Worm (Caenorhabditis elegans): ENCODE results near the gene rpt-1.

rpt-1 gene

ce11 chrV:11993706-11994345, 11.6 kb upstream of the rpt-1 start, which contains the start of the genes cyl-1 and C52E4.7:
TSS of gene cyl-1 (minus strand) at chrV:11993723.
TSS of gene C52E4.7 (plus strand) at chrV:11994295.
- TF ChIP-seq hmbx-1 (tag; optimal IDR thresholded peaks at IDR 0.05) = no peak
- TF ChIP-seq aly-1 (tag; optimal IDR thresholded peaks at IDR 0.05) = no peak
- no peak for TF ChIP-seq scrt-1 (GFP tag; IDR thresholded peaks at IDR 0.05)
- TF ChIP-seq B0310.2 (tag; optimal IDR thresholded peaks at IDR 0.05) = no peak
- no peak for TF ChIP-seq sea-1 (GFP tag; conservative IDR thresholded peaks at IDR 0.05)
- no peak for TF ChIP-seq pes-1 (GFP tag; IDR thresholded peaks at IDR 0.05)
- TF ChIP-seq hnd-1 (tag; optimal IDR thresholded peaks at IDR 0.05) = no peak
- TF ChIP-seq ceh-36 (tag; optimal IDR thresholded peaks at IDR 0.05) = no peak
- no peak for TF ChIP-seq tbx-11 (GFP tag; IDR thresholded peaks at IDR 0.05)
- no peak for TF ChIP-seq tbx-37 (GFP tag; conservative IDR thresholded peaks at IDR 0.05)

- TF ChIP-seq hnd-1 (tag; optimal IDR thresholded peaks at IDR 0.05) (no peak), sea-1 (GFP tag; conservative IDR thresholded peaks at IDR 0.05) (no peak), pes-1 (GFP tag; IDR thresholded peaks at IDR 0.05) (no peak)
Observed at ce11 chrV:11990511-11991127, 8.4 kb upstream of the rpt-1 start.

- TF ChIP-seq aly-1 (tag; optimal IDR thresholded peaks at IDR 0.05) (no peak), ceh-13 (GFP tag; optimal IDR thresholded peaks at IDR 0.05) (no peak), hmbx-1 (tag; optimal IDR thresholded peaks at IDR 0.05) (no peak), tra-4 (tag; optimal IDR thresholded peaks at IDR 0.05) (no peak), ama-1 (optimal IDR thresholded peaks at IDR 0.05) (no peak), hmg-4 (GFP tag; optimal IDR thresholded peaks at IDR 0.05) (no peak), flt-1 (GFP tag; IDR thresholded peaks at IDR 0.05) (no peak), scrt-1 (GFP tag; IDR thresholded peaks at IDR 0.05) (no peak), sea-1 (GFP tag; conservative IDR thresholded peaks at IDR 0.05) (no peak)
Observed at ce11 chrV:11989861-11990260, 7.7 kb upstream of the rpt-1 start.

- no peak for TF ChIP-seq ceh-13 (GFP tag; optimal IDR thresholded peaks at IDR 0.05)
- no peak for TF ChIP-seq flt-1 (GFP tag; IDR thresholded peaks at IDR 0.05)
- TF ChIP-seq tra-4 (tag; optimal IDR thresholded peaks at IDR 0.05) = no peak
- TF ChIP-seq sea-1 (GFP tag; conservative IDR thresholded peaks at IDR 0.05) = no peak
- no peak for TF ChIP-seq aly-1 (tag; optimal IDR thresholded peaks at IDR 0.05)
- TF ChIP-seq ama-1 (optimal IDR thresholded peaks at IDR 0.05) = no peak
- no peak for TF ChIP-seq F13C5.2 (tag; optimal IDR thresholded peaks at IDR 0.05)
- no peak for TF ChIP-seq B0310.2 (tag; optimal IDR thresholded peaks at IDR 0.05)
- no peak for TF ChIP-seq pes-1 (GFP tag; IDR thresholded peaks at IDR 0.05)
Observed at ce11 chrV:11986078-11986869, 4.1 kb upstream of the rpt-1 start.

- TF ChIP-seq tbx-11 (GFP tag; IDR thresholded peaks at IDR 0.05) = no peak
- no peak for TF ChIP-seq sea-1 (GFP tag; conservative IDR thresholded peaks at IDR 0.05)
- no peak for TF ChIP-seq tbx-37 (GFP tag; conservative IDR thresholded peaks at IDR 0.05)
- no peak for TF ChIP-seq ama-1 (optimal IDR thresholded peaks at IDR 0.05)
- no peak for TF ChIP-seq aly-1 (tag; optimal IDR thresholded peaks at IDR 0.05)
- TF ChIP-seq tra-4 (tag; optimal IDR thresholded peaks at IDR 0.05) = no peak
- TF ChIP-seq hnd-1 (tag; optimal IDR thresholded peaks at IDR 0.05) = no peak
- TF ChIP-seq ceh-36 (tag; optimal IDR thresholded peaks at IDR 0.05) = no peak
- TF ChIP-seq pes-1 (GFP tag; IDR thresholded peaks at IDR 0.05) = no peak
- no peak for TF ChIP-seq scrt-1 (GFP tag; IDR thresholded peaks at IDR 0.05)
- no peak for TF ChIP-seq hmbx-1 (tag; optimal IDR thresholded peaks at IDR 0.05)
- TF ChIP-seq hmg-4 (GFP tag; optimal IDR thresholded peaks at IDR 0.05) = no peak
Observed at ce11 chrV:11985384-11985783, 3.2 kb upstream of the rpt-1 start, which contains the start of gene mans-2. TSS of gene mans-2 (minus strand) at chrV:11985484.

- TF ChIP-seq hnd-1 (tag; optimal IDR thresholded peaks at IDR 0.05) (no peak), scrt-1 (GFP tag; IDR thresholded peaks at IDR 0.05) (no peak), hmg-4 (GFP tag; optimal IDR thresholded peaks at IDR 0.05) (peak; percentile 57), ets-7 (tag; optimal IDR thresholded peaks at IDR 0.05) (no peak), pes-1 (GFP tag; IDR thresholded peaks at IDR 0.05) (peak; percentile 53; the same call in 1 of the 2 replicates), ceh-36 (tag; optimal IDR thresholded peaks at IDR 0.05) (peak; percentile 31), ceh-13 (GFP tag; optimal IDR thresholded peaks at IDR 0.05) (peak; percentile 6), tbx-11 (GFP tag; IDR thresholded peaks at IDR 0.05) (no peak), tra-4 (tag; optimal IDR thresholded peaks at IDR 0.05) (peak; percentile 8), F13C5.2 (tag; optimal IDR thresholded peaks at IDR 0.05) (peak; percentile 73), hmbx-1 (tag; optimal IDR thresholded peaks at IDR 0.05) (no peak), aly-1 (tag; optimal IDR thresholded peaks at IDR 0.05) (no peak), ama-1 (optimal IDR thresholded peaks at IDR 0.05) (peak; percentile 94), tbx-37 (GFP tag; conservative IDR thresholded peaks at IDR 0.05) (no peak; the same call in 1 of the 2 replicates), sea-1 (GFP tag; conservative IDR thresholded peaks at IDR 0.05) (0 out of 2 replicates have a peak, but pooled peaks have one; percentile 66), flt-1 (GFP tag; IDR thresholded peaks at IDR 0.05) (peak; percentile 63), B0310.2 (tag; optimal IDR thresholded peaks at IDR 0.05) (peak; percentile 57)
Observed at ce11 chrV:11979673-11980561, 2.3 kb downstream of the rpt-1 start, which contains the start of gene snr-4. TSS of gene snr-4 (minus strand) at chrV:11979723.
